ENCODE assay signal across 3 worm cellular contexts in the genomic region with DNA sequence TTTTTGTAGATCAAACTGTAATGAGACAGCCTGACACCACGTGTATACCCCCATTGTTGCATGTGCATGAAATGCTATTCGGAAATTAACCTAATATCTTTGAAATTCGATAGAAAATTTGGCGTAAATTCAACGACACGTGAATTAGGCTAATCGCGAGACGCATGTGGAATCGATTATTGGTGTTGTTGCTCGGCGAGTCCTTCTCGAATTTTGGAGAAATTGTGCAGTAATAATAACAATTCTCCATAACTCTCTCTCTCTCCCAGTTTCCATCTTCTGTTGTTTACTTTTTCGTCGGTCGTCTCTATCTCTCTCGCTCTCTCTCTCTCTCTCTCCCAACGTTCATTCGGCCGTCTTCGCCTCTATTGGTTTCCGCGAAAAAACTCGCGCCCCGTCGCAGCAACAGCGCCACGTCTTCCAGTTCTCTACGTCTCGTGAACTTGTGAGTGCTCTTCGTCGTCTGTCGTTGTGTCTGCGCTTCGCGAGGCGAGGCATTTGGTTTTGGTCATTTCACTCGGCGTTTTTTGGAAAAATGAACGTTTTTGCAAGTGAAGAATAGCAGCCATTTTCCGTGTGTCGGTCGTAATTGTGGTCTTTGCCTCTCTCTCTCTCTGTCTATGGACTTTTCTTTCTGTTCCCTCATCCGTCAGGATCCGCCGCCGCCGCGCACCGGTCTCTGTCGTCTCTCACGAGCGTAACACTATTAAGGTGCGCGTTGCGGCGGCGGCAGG.
TF ChIP-seq lines count a peak whose summit lies in the region.

No protein-coding gene starts in this region.

TF ChIP-seq in whole organism, L1 larva, 84 proteins besides CTCF, POLR2A, EP300 and RAD21 (continued from another document):
- peak; percentile 70 for TF ChIP-seq fkh-8 (tag; optimal IDR thresholded peaks at IDR 0.05; lab: Kevin White, UChicago)
- no peak for TF ChIP-seq vab-15 (tag; optimal IDR thresholded peaks at IDR 0.05; lab: Kevin White, UChicago)
- peak; percentile 70 for TF ChIP-seq swsn-7 (tag; optimal IDR thresholded peaks at IDR 0.05; lab: Kevin White, UChicago)
- TF ChIP-seq snpc-4 (tag; optimal IDR thresholded peaks at IDR 0.05; lab: Kevin White, UChicago): peak; percentile 17
- peak; percentile 53 for TF ChIP-seq fkh-10 (GFP tag; optimal IDR thresholded peaks at IDR 0.05; lab: Kevin White, UChicago)
- TF ChIP-seq nhr-90 (tag; optimal IDR thresholded peaks at IDR 0.05; lab: Kevin White, UChicago; ENCODE audit: poor library complexity): peak; percentile 22
- no peak for TF ChIP-seq lir-3 (tag; optimal IDR thresholded peaks at IDR 0.05; lab: Kevin White, UChicago; ENCODE audit: poor library complexity)
- TF ChIP-seq dsc-1 (tag; optimal IDR thresholded peaks at IDR 0.05; lab: Kevin White, UChicago): peak; percentile 90
- no peak for TF ChIP-seq sox-4 (tag; optimal IDR thresholded peaks at IDR 0.05; lab: Kevin White, UChicago)
- TF ChIP-seq tbx-2 (tag; optimal IDR thresholded peaks at IDR 0.05; lab: Kevin White, UChicago): peak; percentile 53
- peak; percentile 13 for TF ChIP-seq nhr-77 (tag; optimal IDR thresholded peaks at IDR 0.05; lab: Kevin White, UChicago)
- peak; percentile 45 for TF ChIP-seq mep-1 (tag; optimal IDR thresholded peaks at IDR 0.05; lab: Kevin White, UChicago)
- TF ChIP-seq snu-23 (GFP tag; optimal IDR thresholded peaks at IDR 0.05; lab: Kevin White, UChicago): peak; percentile 62
- peak; percentile 18; the same call in 1 of the 2 replicates for TF ChIP-seq ceh-88 (GFP tag; IDR thresholded peaks at IDR 0.05; lab: Robert Waterston, UW)
- TF ChIP-seq nhr-28 (tag; optimal IDR thresholded peaks at IDR 0.05; lab: Kevin White, UChicago): no peak
- peak; percentile 87 for TF ChIP-seq blmp-1 (tag; optimal IDR thresholded peaks at IDR 0.05; lab: Kevin White, UChicago)
TF ChIP-seq in whole organism, L1 larva: peak in this region for 36.

TF ChIP-seq in whole organism, L2 larva, 48 proteins besides CTCF, POLR2A, EP300 and RAD21 (continued from another document):
- TF ChIP-seq dmd-4 (tag; optimal IDR thresholded peaks at IDR 0.05; lab: Kevin White, UChicago): no peak
- TF ChIP-seq ztf-1 (GFP tag; conservative IDR thresholded peaks at IDR 0.05; lab: Robert Waterston, UW): no peak
- TF ChIP-seq ztf-11 (tag; optimal IDR thresholded peaks at IDR 0.05; lab: Kevin White, UChicago): no peak
- TF ChIP-seq sem-4 (tag; optimal IDR thresholded peaks at IDR 0.05; lab: Kevin White, UChicago): peak; percentile 49
- TF ChIP-seq F13H6.1 (tag; optimal IDR thresholded peaks at IDR 0.05; lab: Kevin White, UChicago): peak; percentile 88
- TF ChIP-seq lin-39 (tag; optimal IDR thresholded peaks at IDR 0.05; lab: Kevin White, UChicago): no peak
- TF ChIP-seq nhr-21 (tag; optimal IDR thresholded peaks at IDR 0.05; lab: Kevin White, UChicago): peak; percentile 69
- TF ChIP-seq unc-62 (GFP tag; optimal IDR thresholded peaks at IDR 0.05; lab: Kevin White, UChicago): no peak
- TF ChIP-seq zag-1 (tag; optimal IDR thresholded peaks at IDR 0.05; lab: Kevin White, UChicago): peak; percentile 34
- TF ChIP-seq skn-1 (tag; optimal IDR thresholded peaks at IDR 0.05; lab: Kevin White, UChicago): no peak
- TF ChIP-seq ama-1 (optimal IDR thresholded peaks at IDR 0.05; lab: Kevin White, UChicago): no peak
- TF ChIP-seq ZK546.5 (tag; optimal IDR thresholded peaks at IDR 0.05; lab: Kevin White, UChicago): no peak
- no peak for TF ChIP-seq unc-39 (tag; optimal IDR thresholded peaks at IDR 0.05; lab: Kevin White, UChicago)
- TF ChIP-seq peb-1 (tag; optimal IDR thresholded peaks at IDR 0.05; lab: Kevin White, UChicago): no peak
- TF ChIP-seq unc-55 (GFP tag; optimal IDR thresholded peaks at IDR 0.05; lab: Kevin White, UChicago): peak; percentile 64
- TF ChIP-seq elt-3 (tag; optimal IDR thresholded peaks at IDR 0.05; lab: Kevin White, UChicago): no peak

TF ChIP-seq in whole organism, L4 larva, 104 proteins besides CTCF, POLR2A, EP300 and RAD21 (continued from another document):
- TF ChIP-seq nhr-102 (tag; optimal IDR thresholded peaks at IDR 0.05; lab: Kevin White, UChicago) (peak; percentile 18), daf-8 (GFP tag; IDR thresholded peaks at IDR 0.05; lab: Robert Waterston, UW) (no peak), lir-3 (tag; optimal IDR thresholded peaks at IDR 0.05; lab: Kevin White, UChicago) (no peak), daf-16 (GFP tag; optimal IDR thresholded peaks at IDR 0.05; lab: Kevin White, UChicago) (no peak), daf-16 (tag; optimal IDR thresholded peaks at IDR 0.05; lab: Kevin White, UChicago) (peak; percentile 52), pha-4 (GFP tag; IDR thresholded peaks at IDR 0.05; lab: Robert Waterston, UW) (peak; percentile 23; the same call in 1 of the 2 replicates), pha-4 (tag; optimal IDR thresholded peaks at IDR 0.05; lab: Kevin White, UChicago) (peak; percentile 9), dpl-1 (GFP tag; optimal IDR thresholded peaks at IDR 0.05; lab: Kevin White, UChicago) (peak; percentile 51), nhr-25 (tag; optimal IDR thresholded peaks at IDR 0.05; lab: Kevin White, UChicago; ENCODE audit: borderline replicate concordance, insufficient read depth) (peak; percentile 82), lin-15B (tag; optimal IDR thresholded peaks at IDR 0.05; lab: Kevin White, UChicago) (no peak), lsy-2 (tag; optimal IDR thresholded peaks at IDR 0.05; lab: Kevin White, UChicago) (peak in 1 of 2 experiments; percentile 67), lin-38 (GFP tag; IDR thresholded peaks at IDR 0.05; lab: Robert Waterston, UW) (peak; percentile 52)
